Worm (Caenorhabditis elegans) whole organism, L3 larva: ENCODE results near the gene F47D12.3.

Experiments
- ama-1 ChIP-seq: fragments of 150-350 bp; optimal IDR thresholded peaks from 2 replicates; lab custom pipeline; 2018
- ceh-28 ChIP-seq: fragments of 150-350 bp; optimal IDR thresholded peaks from 2 replicates; lab custom pipeline; 2014; ENCODE audit warnings: missing biosample characterization, missing genetic modification reagents, missing genetic modification characterization
- elt-3 ChIP-seq, 3 experiments: fragments of 150-350 bp in 1 of 3; sonication (generic microtip) in 2 of 3; optimal IDR thresholded peaks; 2 replicates in 2 of 3; 4 replicates in 1 of 3; lab custom pipeline; 2014 to 2017; ENCODE audit warnings: missing biosample characterization in 3 of 3, missing genetic modification characterization in 3 of 3
- fos-1 ChIP-seq: fragments of 150-350 bp; optimal IDR thresholded peaks from 2 replicates; lab custom pipeline; 2014; ENCODE audit warnings: missing biosample characterization, missing genetic modification characterization
- hmg-11 ChIP-seq: sonication (generic microtip); optimal IDR thresholded peaks from 2 replicates; lab custom pipeline; 2016; ENCODE audit warnings: missing genetic modification characterization, missing compliant biosample characterization
- lin-39 ChIP-seq: fragments of 150-350 bp; optimal IDR thresholded peaks from 2 replicates; lab custom pipeline; 2018; ENCODE audit warnings: missing biosample characterization, missing genetic modification reagents, missing genetic modification characterization
- lsy-12 ChIP-seq: sonication (generic microtip); optimal IDR thresholded peaks from 2 replicates; lab custom pipeline; 2016; ENCODE audit warnings: mild to moderate bottlenecking, missing genetic modification characterization, missing compliant biosample characterization
- nhr-11 ChIP-seq: fragments of 150-350 bp; optimal IDR thresholded peaks from 2 replicates; lab custom pipeline; 2014; ENCODE audit warnings: missing biosample characterization, missing genetic modification characterization
- nhr-28 ChIP-seq: fragments of 150-350 bp; optimal IDR thresholded peaks from 2 replicates; lab custom pipeline; 2014; ENCODE audit warnings: missing biosample characterization, missing genetic modification characterization
- unc-39 ChIP-seq: sonication (generic microtip); optimal IDR thresholded peaks from 4 replicates; lab custom pipeline; 2017; ENCODE audit warnings: missing biosample characterization, missing genetic modification characterization
- unc-62 ChIP-seq: fragments of 150-350 bp; sonication (generic microtip); optimal IDR thresholded peaks from 4 replicates; lab custom pipeline; 2014; ENCODE audit warnings: missing biosample characterization, missing genetic modification reagents, missing genetic modification characterization

DNA sequence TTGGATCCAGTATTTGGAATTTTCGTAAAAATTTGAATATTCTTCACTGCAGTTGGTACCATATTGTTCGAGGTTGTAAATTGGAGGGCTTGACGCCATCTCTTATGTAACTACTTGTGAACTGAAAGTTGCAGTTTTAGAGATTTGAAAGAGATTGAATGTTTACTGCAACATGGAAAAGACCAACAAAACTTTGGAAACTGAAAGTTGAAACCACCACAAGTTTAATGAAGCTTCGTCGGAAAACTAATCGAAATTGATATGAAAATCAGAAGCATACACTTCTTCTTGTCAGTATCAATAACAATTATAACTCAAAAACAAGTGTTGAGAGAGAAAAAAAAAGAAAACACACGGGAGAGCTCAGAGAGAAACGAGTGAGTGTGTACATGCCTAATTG is 30.2 kb upstream of the F47D12.3 start, which contains the start of gene srg-7:
- TF ChIP-seq ama-1 (lab: Kevin White, UChicago) = no peak
- TF ChIP-seq lin-39 (tag; lab: Kevin White, UChicago) = no peak
- TF ChIP-seq unc-39 (tag; lab: Kevin White, UChicago) = no peak
- TF ChIP-seq nhr-28 = no peak
- TF ChIP-seq lsy-12 = no peak
- TF ChIP-seq nhr-11 (tag; lab: Kevin White, UChicago) = no peak
- TF ChIP-seq ceh-28 (tag; lab: Kevin White, UChicago) = no peak
- no peak for TF ChIP-seq hmg-11
- TF ChIP-seq unc-62 (GFP tag; lab: Kevin White, UChicago) = no peak
- TF ChIP-seq elt-3 (tag; optimal IDR thresholded peaks at IDR 0.05; lab: Kevin White, UChicago) = no peak
- TF ChIP-seq fos-1 (tag; lab: Kevin White, UChicago) = no peak
